Worm (Caenorhabditis elegans): ENCODE measurements around the gene C54D2.6.

C54D2.6 gene

DNA sequence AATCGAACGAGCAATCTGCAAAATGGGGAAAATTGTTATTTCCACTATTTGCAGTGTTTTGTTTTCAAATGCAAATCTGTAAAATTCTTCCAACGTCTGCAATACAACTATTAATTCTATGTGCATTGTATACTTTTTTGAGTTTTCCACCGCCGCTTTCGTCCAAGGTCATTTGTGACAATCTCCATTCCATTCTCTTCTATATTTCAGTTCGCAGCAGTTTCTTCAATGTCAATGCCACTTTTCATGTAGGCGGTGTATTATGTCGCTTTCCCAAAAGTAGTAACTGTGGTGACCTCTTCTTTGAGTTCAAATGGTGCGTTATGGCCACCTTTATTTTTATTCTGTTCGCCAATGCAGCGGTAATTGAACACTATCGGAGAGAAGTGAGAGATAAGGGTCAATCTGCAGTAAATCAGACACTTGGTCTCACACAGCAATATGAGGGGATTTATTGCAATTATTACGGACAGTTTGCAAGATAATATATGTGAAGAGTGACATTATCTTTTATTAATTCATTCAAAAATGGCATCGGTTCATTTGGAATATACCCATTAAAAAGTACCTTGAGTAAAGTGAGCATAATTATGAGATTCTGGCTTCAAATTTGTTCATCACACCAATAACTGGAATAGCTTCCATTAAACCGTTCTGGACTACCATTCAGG lies 20.6 kb downstream of the C54D2.6 start:
- TF ChIP-seq mep-1 (tag; optimal IDR thresholded peaks at IDR 0.05) (peak; percentile 41), lin-14 (GFP tag; optimal IDR thresholded peaks at IDR 0.05) (peak; percentile 60), efl-1 (optimal IDR thresholded peaks at IDR 0.05) (no peak), efl-1 (GFP tag; optimal IDR thresholded peaks at IDR 0.05 in 1 of 2) (peak in 1 of 2 experiments; percentile 76), egl-27 (tag; optimal IDR thresholded peaks at IDR 0.05) (no peak), C04F5.9 (tag; optimal IDR thresholded peaks at IDR 0.05) (no peak), blmp-1 (tag; optimal IDR thresholded peaks at IDR 0.05) (peak; percentile 48), nhr-85 (tag) (peak; percentile 63)

DNA sequence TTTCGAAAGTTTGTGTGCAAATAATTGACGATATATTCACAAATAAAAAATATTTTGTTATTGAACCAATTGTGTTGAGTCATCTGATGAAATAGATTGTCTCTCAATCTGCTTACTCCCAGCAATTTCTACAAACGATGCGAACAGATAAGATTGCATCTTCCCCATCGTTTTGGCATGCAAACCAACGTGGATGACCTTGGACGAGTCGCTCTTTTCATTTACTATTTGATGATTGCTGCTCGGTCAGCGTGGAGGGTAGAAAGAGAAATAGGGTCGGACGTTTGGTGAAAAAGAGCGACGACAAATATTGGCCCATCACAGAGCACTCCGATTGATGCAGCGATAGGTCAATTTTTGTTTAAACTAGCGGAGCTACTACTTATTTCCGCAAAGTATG lies 21.6 kb downstream of the C54D2.6 start:
- TF ChIP-seq ceh-8 (GFP tag; optimal IDR thresholded peaks at IDR 0.05) (no peak), jun-1 (tag; optimal IDR thresholded peaks at IDR 0.05) (no peak), grh-1 (GFP tag; IDR thresholded peaks at IDR 0.05) (no peak), nhr-85 (tag) (peak; percentile 91), ceh-82 (tag; optimal IDR thresholded peaks at IDR 0.05) (no peak), nhr-76 (tag; optimal IDR thresholded peaks at IDR 0.05) (peak; percentile 5), mdl-1 (tag; optimal IDR thresholded peaks at IDR 0.05) (peak in 1 of 2 experiments; percentile 46), C04F5.9 (tag; optimal IDR thresholded peaks at IDR 0.05) (no peak), nhr-237 (tag; optimal IDR thresholded peaks at IDR 0.05) (no peak), aly-2 (tag; optimal IDR thresholded peaks at IDR 0.05) (peak; percentile 93), nhr-84 (tag; optimal IDR thresholded peaks at IDR 0.05) (no peak), egl-13 (tag; optimal IDR thresholded peaks at IDR 0.05) (no peak), nhr-71 (tag; optimal IDR thresholded peaks at IDR 0.05) (peak; percentile 64), pqm-1 (tag; optimal IDR thresholded peaks at IDR 0.05) (no peak), fkh-4 (tag; optimal IDR thresholded peaks at IDR 0.05; ENCODE audit: borderline replicate concordance) (no peak), alr-1 (tag; optimal IDR thresholded peaks at IDR 0.05; ENCODE audit: borderline replicate concordance) (no peak), efl-1 (optimal IDR thresholded peaks at IDR 0.05) (peak in 1 of 2 experiments; percentile 40), efl-1 (GFP tag; optimal IDR thresholded peaks at IDR 0.05 in 1 of 2) (peak in 1 of 2 experiments; percentile 90), ztf-4 (tag; optimal IDR thresholded peaks at IDR 0.05) (no peak), ceh-63 (GFP tag; optimal IDR thresholded peaks at IDR 0.05) (no peak), sup-37 (GFP tag; optimal IDR thresholded peaks at IDR 0.05) (no peak), lsy-2 (tag; optimal IDR thresholded peaks at IDR 0.05) (peak; percentile 40 to 72), hlh-17 (GFP tag; optimal IDR thresholded peaks at IDR 0.05; ENCODE audit: borderline replicate concordance) (no peak), F16B12.6 (tag; optimal IDR thresholded peaks at IDR 0.05) (no peak), ceh-88 (GFP tag; IDR thresholded peaks at IDR 0.05) (no peak), mep-1 (tag; optimal IDR thresholded peaks at IDR 0.05) (peak; percentile 70), elt-3 (tag; optimal IDR thresholded peaks at IDR 0.05) (peak in 4 of 6 experiments; percentile 38 to 59 (median 53)), hpl-2 (GFP tag; optimal IDR thresholded peaks at IDR 0.05) (peak; percentile 26), pax-3 (tag; optimal IDR thresholded peaks at IDR 0.05) (no peak), hlh-4 (tag; optimal IDR thresholded peaks at IDR 0.05) (no peak), xbp-1 (tag; optimal IDR thresholded peaks at IDR 0.05) (peak; percentile 28), aha-1 (tag; optimal IDR thresholded peaks at IDR 0.05) (no peak), lin-39 (tag; optimal IDR thresholded peaks at IDR 0.05) (no peak), mab-9 (GFP tag; IDR thresholded peaks at IDR 0.05) (no peak), Y116A8C.19 (tag; optimal IDR thresholded peaks at IDR 0.05; ENCODE audit: borderline replicate concordance) (no peak), lin-13 (GFP tag; optimal IDR thresholded peaks at IDR 0.05) (no peak), ets-5 (GFP tag; IDR thresholded peaks at IDR 0.05) (no peak), nhr-90 (tag; optimal IDR thresholded peaks at IDR 0.05; ENCODE audit: poor library complexity) (peak; percentile 75), mef-2 (tag; optimal IDR thresholded peaks at IDR 0.05) (no peak), fkh-8 (tag; optimal IDR thresholded peaks at IDR 0.05) (no peak), nhr-77 (tag; optimal IDR thresholded peaks at IDR 0.05) (peak; percentile 65), dpl-1 (GFP tag; optimal IDR thresholded peaks at IDR 0.05) (no peak), tlp-1 (tag; optimal IDR thresholded peaks at IDR 0.05) (no peak), pag-3 (tag; optimal IDR thresholded peaks at IDR 0.05; ENCODE audit: borderline replicate concordance, insufficient read depth) (no peak), skn-1 (tag; optimal IDR thresholded peaks at IDR 0.05) (peak; percentile 30), egl-27 (tag; optimal IDR thresholded peaks at IDR 0.05) (peak in 1 of 2 experiments; percentile 19), fkh-10 (GFP tag; optimal IDR thresholded peaks at IDR 0.05) (no peak)
